Worm (Caenorhabditis elegans): ENCODE results near the gene ppm-1.A.

Gene ppm-1.A

DNA sequence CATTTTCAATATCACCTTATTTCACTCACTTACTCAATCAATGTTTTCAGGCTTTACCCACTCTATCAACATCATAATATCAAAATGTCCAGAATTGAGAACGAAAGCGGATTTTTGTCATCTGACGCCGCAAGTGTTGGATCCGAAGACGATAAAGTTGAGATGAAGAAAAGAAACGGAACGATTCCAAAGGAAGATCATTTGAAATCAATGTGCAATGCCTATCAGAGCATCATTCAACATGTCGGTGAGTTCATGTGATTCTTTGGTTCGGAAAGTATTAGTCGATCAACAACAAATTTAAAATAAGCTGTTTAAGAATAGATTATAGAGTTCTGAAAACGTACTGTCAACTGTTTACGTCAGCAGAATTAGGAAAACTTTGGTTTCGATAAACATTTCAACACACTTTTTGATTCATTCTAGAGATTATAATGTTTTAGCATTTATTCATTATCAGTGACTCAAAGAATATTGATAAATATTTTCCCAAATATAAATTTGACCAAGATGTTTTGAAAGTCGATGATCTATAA lies 28.7 kb upstream of the ppm-1.A start, which contains the start of gene cat-4:
TSS of gene cat-4 (plus strand) at position 51 of the 536 bp plus-strand sequence.
- TF ChIP-seq peb-1 (tag; optimal IDR thresholded peaks at IDR 0.05), result no peak
- peak; percentile 50 for TF ChIP-seq sma-9 (GFP tag; optimal IDR thresholded peaks at IDR 0.05)
- TF ChIP-seq sma-9 (tag; optimal IDR thresholded peaks at IDR 0.05), result no peak
- TF ChIP-seq gmeb-1 (tag; optimal IDR thresholded peaks at IDR 0.05), result peak; percentile 19

- TF ChIP-seq alr-1 (tag; optimal IDR thresholded peaks at IDR 0.05) (no peak), ztf-11 (tag; optimal IDR thresholded peaks at IDR 0.05) (no peak), blmp-1 (tag; optimal IDR thresholded peaks at IDR 0.05; ENCODE audit: insufficient read depth) (peak; percentile 17)
Observed at ce11 chrV:10564140-10564539, 28.0 kb upstream of the ppm-1.A start.

DNA sequence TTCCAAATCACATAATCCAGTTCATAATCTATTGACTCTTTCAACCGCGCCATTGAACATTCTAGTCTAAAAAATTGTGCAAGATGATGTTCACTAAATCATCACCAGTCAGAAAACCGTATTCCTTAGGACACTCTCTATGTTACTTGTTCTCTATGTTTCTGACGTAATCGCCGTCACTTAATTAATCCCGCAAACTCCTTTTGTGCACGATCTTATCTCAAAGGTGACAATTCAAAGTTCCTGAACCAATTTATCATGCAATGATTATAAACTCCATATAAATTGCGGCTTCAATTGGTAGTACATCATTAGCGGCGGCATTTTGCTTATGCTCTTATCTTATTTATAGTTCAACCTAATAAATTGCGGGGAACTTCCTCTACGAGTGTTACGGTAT lies 26.6 kb upstream of the ppm-1.A start:
- TF ChIP-seq sma-9 (GFP tag; optimal IDR thresholded peaks at IDR 0.05) (no peak), sma-9 (tag; optimal IDR thresholded peaks at IDR 0.05) (no peak), sma-3 (GFP tag; optimal IDR thresholded peaks at IDR 0.05) (no peak), lin-11 (tag; optimal IDR thresholded peaks at IDR 0.05) (no peak), nhr-12 (tag; optimal IDR thresholded peaks at IDR 0.05) (no peak), lin-39 (tag; optimal IDR thresholded peaks at IDR 0.05) (no peak), mab-5 (tag; optimal IDR thresholded peaks at IDR 0.05) (no peak), gmeb-1 (tag; optimal IDR thresholded peaks at IDR 0.05) (no peak), nhr-77 (tag; optimal IDR thresholded peaks at IDR 0.05) (no peak), R02D3.7 (tag; optimal IDR thresholded peaks at IDR 0.05) (no peak), lin-13 (GFP tag; optimal IDR thresholded peaks at IDR 0.05) (no peak), elt-3 (tag; optimal IDR thresholded peaks at IDR 0.05) (no peak)

DNA sequence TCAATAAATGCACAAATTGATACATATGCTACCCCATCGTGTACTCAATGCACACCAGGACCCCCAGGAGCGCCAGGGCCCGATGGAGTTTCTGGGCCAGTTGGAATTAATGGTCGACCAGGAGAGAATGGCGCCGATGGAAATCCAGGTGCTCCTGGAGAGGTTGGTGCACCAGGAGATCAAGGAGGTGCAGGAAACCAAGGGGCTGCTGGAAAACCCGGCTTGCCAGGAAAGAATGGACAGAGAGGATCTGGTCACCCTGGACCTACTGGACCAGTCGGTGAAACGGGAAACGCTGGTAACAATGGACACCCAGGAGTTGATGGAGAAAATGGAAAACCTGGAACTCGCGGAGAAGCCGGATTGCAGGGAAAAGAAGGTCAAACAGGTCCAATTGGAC lies 25.4 kb upstream of the ppm-1.A start:
- TF ChIP-seq sma-9 (GFP tag; optimal IDR thresholded peaks at IDR 0.05), result no peak
- TF ChIP-seq sma-9 (tag; optimal IDR thresholded peaks at IDR 0.05), result no peak
- no peak for TF ChIP-seq C34F6.9 (tag; optimal IDR thresholded peaks at IDR 0.05)
- TF ChIP-seq elt-1 (tag; optimal IDR thresholded peaks at IDR 0.05), result no peak
- TF ChIP-seq crh-2 (tag; optimal IDR thresholded peaks at IDR 0.05), result no peak
- TF ChIP-seq ztf-1 (GFP tag; conservative IDR thresholded peaks at IDR 0.05), result no peak
- TF ChIP-seq ceh-16 (tag; optimal IDR thresholded peaks at IDR 0.05), result no peak
- TF ChIP-seq ceh-82 (tag; optimal IDR thresholded peaks at IDR 0.05), result no peak
- no peak for TF ChIP-seq dmd-4 (tag; optimal IDR thresholded peaks at IDR 0.05)
- no peak for TF ChIP-seq R02D3.7 (tag; optimal IDR thresholded peaks at IDR 0.05)
- TF ChIP-seq egl-27 (tag; optimal IDR thresholded peaks at IDR 0.05), result no peak

DNA sequence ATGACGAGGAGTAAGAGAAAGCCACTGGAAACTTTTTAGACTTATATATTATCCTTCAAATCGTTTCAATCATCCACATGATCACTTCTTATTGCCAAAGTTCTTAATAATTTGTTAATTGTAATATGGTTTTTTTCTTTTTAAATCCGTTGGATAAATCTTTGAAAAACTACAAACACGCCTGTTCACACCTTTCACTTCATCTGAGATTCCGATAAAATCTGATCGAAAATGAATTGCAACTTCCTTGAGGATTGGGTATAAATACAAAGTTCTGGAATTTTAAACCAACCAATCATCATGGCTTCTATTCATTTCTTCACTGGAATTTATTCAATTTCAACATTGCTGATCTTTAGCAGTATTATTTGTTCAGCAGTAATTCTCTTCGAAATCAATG lies 24.4 kb upstream of the ppm-1.A start, which contains the start of gene col-152:
TSS of gene col-152 (plus strand) at position 301 of the 400 bp plus-strand sequence.
- no peak for TF ChIP-seq elt-3 (tag; optimal IDR thresholded peaks at IDR 0.05)
- no peak for TF ChIP-seq skn-1 (tag; optimal IDR thresholded peaks at IDR 0.05)
- no peak for TF ChIP-seq nhr-10 (tag; optimal IDR thresholded peaks at IDR 0.05)
- no peak for TF ChIP-seq nhr-6 (tag; optimal IDR thresholded peaks at IDR 0.05)
- no peak for TF ChIP-seq R02D3.7 (tag; optimal IDR thresholded peaks at IDR 0.05)
- TF ChIP-seq ztf-1 (GFP tag; conservative IDR thresholded peaks at IDR 0.05), result no peak
- no peak for TF ChIP-seq ZK546.5 (tag; optimal IDR thresholded peaks at IDR 0.05)
- TF ChIP-seq blmp-1 (tag; optimal IDR thresholded peaks at IDR 0.05; ENCODE audit: insufficient read depth), result no peak
- TF ChIP-seq nhr-237 (tag; optimal IDR thresholded peaks at IDR 0.05), result no peak
- no peak for TF ChIP-seq ztf-11 (tag; optimal IDR thresholded peaks at IDR 0.05)
- no peak for TF ChIP-seq nhr-11 (tag; optimal IDR thresholded peaks at IDR 0.05)
- no peak for TF ChIP-seq zag-1 (tag; optimal IDR thresholded peaks at IDR 0.05)
- no peak for TF ChIP-seq unc-55 (GFP tag; optimal IDR thresholded peaks at IDR 0.05)
- TF ChIP-seq mbf-1 (tag; optimal IDR thresholded peaks at IDR 0.05), result no peak
- no peak for TF ChIP-seq ceh-16 (tag; optimal IDR thresholded peaks at IDR 0.05)

DNA sequence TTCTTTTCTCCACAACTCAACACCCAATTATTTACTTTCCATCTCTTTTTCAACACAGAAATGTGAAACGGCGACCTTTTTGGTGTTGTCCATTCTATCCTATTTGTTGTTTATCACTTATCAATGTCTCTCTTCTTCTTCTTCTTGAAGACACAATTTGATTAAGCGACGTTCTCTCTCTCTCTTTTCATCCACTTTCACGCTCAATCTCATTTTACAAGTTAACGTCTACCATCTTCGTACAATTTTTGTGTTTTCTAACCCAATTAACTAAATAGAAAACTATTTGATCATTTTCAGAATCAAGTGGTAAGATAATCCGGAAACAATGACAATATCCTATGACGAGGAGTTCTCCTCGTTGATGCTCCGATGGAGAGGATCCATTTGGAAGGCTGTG lies 21.5 kb upstream of the ppm-1.A start, which contains the start of gene best-14:
TSS of gene best-14 (plus strand) at position 301 of the 400 bp plus-strand sequence.
- no peak for TF ChIP-seq R02D3.7 (tag; optimal IDR thresholded peaks at IDR 0.05)
- TF ChIP-seq mbf-1 (tag; optimal IDR thresholded peaks at IDR 0.05), result no peak
- TF ChIP-seq nhr-23 (tag; optimal IDR thresholded peaks at IDR 0.05), result no peak
- TF ChIP-seq lin-39 (tag; optimal IDR thresholded peaks at IDR 0.05), result no peak
- TF ChIP-seq nhr-77 (tag; optimal IDR thresholded peaks at IDR 0.05), result no peak
- TF ChIP-seq ZK546.5 (tag; optimal IDR thresholded peaks at IDR 0.05), result no peak
- no peak for TF ChIP-seq sem-4 (tag; optimal IDR thresholded peaks at IDR 0.05)
- no peak for TF ChIP-seq sma-3 (GFP tag; optimal IDR thresholded peaks at IDR 0.05)
- TF ChIP-seq snpc-4 (tag; optimal IDR thresholded peaks at IDR 0.05), result no peak

All from whole organism, L2 larva.